Fruit fly (Drosophila melanogaster) whole organism, wandering third instar larva: ENCODE measurements around the gene CG5805.

Source experiments
- CG32264 ChIP-seq: fragments of 200-800 bp; sonication (Bioruptor generic); optimal IDR thresholded peaks from 2 replicates; lab custom pipeline; 2016; ENCODE audit warnings: missing biosample characterization, missing genetic modification characterization
- CG9705 ChIP-seq: fragments of 200-800 bp; sonication (Bioruptor generic); optimal IDR thresholded peaks from 2 replicates; lab custom pipeline; 2018; ENCODE audit warnings: missing biosample characterization, mild to moderate bottlenecking, missing genetic modification characterization
- CrebA ChIP-seq: fragments of 200-800 bp; sonication (Bioruptor generic); optimal IDR thresholded peaks from 2 replicates; lab custom pipeline; 2016; ENCODE audit warnings: missing biosample characterization, mild to moderate bottlenecking, missing genetic modification characterization, borderline replicate concordance
- Dfd ChIP-seq: fragments of >200 bp; optimal IDR thresholded peaks from 2 replicates; lab custom pipeline; 2017; ENCODE audit warnings: missing biosample characterization, missing genetic modification characterization
- Dif ChIP-seq: fragments of 200-275, 200-300 bp; sonication (Bioruptor generic); optimal IDR thresholded peaks from 2 replicates; lab custom pipeline; 2018; ENCODE audit warnings: missing biosample characterization, missing genetic modification characterization; ENCODE audit not compliant: partially characterized antibody
- GATAd ChIP-seq: sonication (Bioruptor generic); optimal IDR thresholded peaks from 2 replicates; lab custom pipeline; 2016; ENCODE audit warnings: missing biosample characterization, missing genetic modification characterization
- HLH106 ChIP-seq: fragments of 200-800 bp; optimal IDR thresholded peaks from 3 replicates; lab custom pipeline; 2019; ENCODE audit warnings: missing biosample characterization, mild to moderate bottlenecking, missing genetic modification characterization, moderate library complexity
- Hnf4 ChIP-seq: fragments of 200-800 bp; sonication (Bioruptor generic); optimal IDR thresholded peaks from 2 replicates; lab custom pipeline; 2016; ENCODE audit warnings: missing biosample characterization, mild to moderate bottlenecking, missing genetic modification characterization
- Hr78 ChIP-seq: fragments of >200 bp; optimal IDR thresholded peaks from 2 replicates; lab custom pipeline; 2017; ENCODE audit warnings: missing biosample characterization, missing genetic modification characterization
- Hr83 ChIP-seq: fragments of 200-300 bp; sonication (Bioruptor generic); optimal IDR thresholded peaks from 2 replicates; lab custom pipeline; 2016; ENCODE audit warnings: missing biosample characterization, mild to moderate bottlenecking, missing genetic modification characterization, moderate library complexity; ENCODE audit not compliant: poor library complexity, severe bottlenecking
- Jra ChIP-seq: sonication (Bioruptor generic); optimal IDR thresholded peaks from 2 replicates; lab custom pipeline; 2016; ENCODE audit warnings: missing biosample characterization, missing genetic modification characterization
- Mio ChIP-seq: sonication (Bioruptor generic); optimal IDR thresholded peaks from 2 replicates; lab custom pipeline; 2016; ENCODE audit warnings: missing biosample characterization, missing genetic modification characterization
- Myc ChIP-seq: fragments of >200 bp; optimal IDR thresholded peaks from 2 replicates; lab custom pipeline; 2017
- N ChIP-seq: fragments of >200 bp; optimal IDR thresholded peaks from 2 replicates; lab custom pipeline; 2018; ENCODE audit warnings: missing biosample characterization, missing external identifiers, missing genetic modification characterization
- OdsH ChIP-seq: fragments of 200-800 bp; sonication (Bioruptor generic); optimal IDR thresholded peaks from 2 replicates; lab custom pipeline; 2016; ENCODE audit warnings: missing biosample characterization, mild to moderate bottlenecking, missing genetic modification characterization
- Rel ChIP-seq, 2 experiments: fragments of 200-800 bp; sonication (Bioruptor generic) in 1 of 2; optimal IDR thresholded peaks; 2 replicates in 1 of 2; 3 replicates in 1 of 2; lab custom pipeline; 2016 to 2019; ENCODE audit warnings: mild to moderate bottlenecking in 2 of 2, missing biosample characterization in 2 of 2, missing genetic modification characterization in 2 of 2, moderate library complexity in 1 of 2
- Sp1 ChIP-seq: fragments of 200-800 bp; sonication (Bioruptor generic); optimal IDR thresholded peaks from 3 replicates; lab custom pipeline; 2019; ENCODE audit warnings: missing biosample characterization, mild to moderate bottlenecking, missing genetic modification characterization, moderate library complexity
- br ChIP-seq: fragments of 200-800 bp; sonication (Bioruptor generic); optimal IDR thresholded peaks from 2 replicates; lab custom pipeline; 2016; ENCODE audit warnings: missing biosample characterization, missing genetic modification characterization
- brk ChIP-seq: fragments of 200-800 bp; sonication (Bioruptor generic); optimal IDR thresholded peaks from 2 replicates; lab custom pipeline; 2016; ENCODE audit warnings: missing biosample characterization, mild to moderate bottlenecking, missing genetic modification characterization
- dl ChIP-seq, 2 experiments: fragments of 175-275, 200-275 bp in 1 of 2; fragments of 200-275 bp in 1 of 2; sonication (Bioruptor generic); optimal IDR thresholded peaks; lab custom pipeline; 2018; ENCODE audit warnings: mild to moderate bottlenecking in 2 of 2, missing biosample characterization in 2 of 2, missing genetic modification characterization in 2 of 2, moderate library complexity in 2 of 2; ENCODE audit not compliant: partially characterized antibody in 2 of 2, insufficient read depth in 1 of 2
- dmrt93B ChIP-seq: fragments of 200-800 bp; sonication (Bioruptor generic); optimal IDR thresholded peaks from 2 replicates; lab custom pipeline; 2018; ENCODE audit warnings: missing biosample characterization, mild to moderate bottlenecking, missing genetic modification characterization
- dsf ChIP-seq: sonication (Bioruptor generic); optimal IDR thresholded peaks from 2 replicates; lab custom pipeline; 2016; ENCODE audit warnings: missing biosample characterization, missing genetic modification characterization, borderline replicate concordance
- ey ChIP-seq: fragments of 200-800 bp; sonication (Bioruptor generic); optimal IDR thresholded peaks from 2 replicates; lab custom pipeline; 2016; ENCODE audit warnings: missing biosample characterization, missing genetic modification characterization
- foxo ChIP-seq, 2 experiments: fragments of 200-800 bp; sonication (Bioruptor generic); optimal IDR thresholded peaks; 2 replicates in 1 of 2; 3 replicates in 1 of 2; lab custom pipeline; 2016 to 2017; ENCODE audit warnings: missing biosample characterization in 2 of 2, missing genetic modification characterization in 2 of 2
- fru ChIP-seq: fragments of 200-800 bp; sonication (Bioruptor generic); optimal IDR thresholded peaks from 3 replicates; lab custom pipeline; 2016; ENCODE audit warnings: missing biosample characterization, mild to moderate bottlenecking, missing genetic modification characterization
- h ChIP-seq: fragments of 200-800 bp; sonication (Bioruptor generic); optimal IDR thresholded peaks from 3 replicates; lab custom pipeline; 2016; ENCODE audit warnings: missing biosample characterization, mild to moderate bottlenecking, missing genetic modification characterization
- lola ChIP-seq: fragments of >200 bp; optimal IDR thresholded peaks from 2 replicates; lab custom pipeline; 2017; ENCODE audit warnings: missing biosample characterization, missing genetic modification characterization
- pan ChIP-seq: fragments of >200 bp; optimal IDR thresholded peaks from 2 replicates; lab custom pipeline; 2017
- psq ChIP-seq: fragments of 200-800 bp; sonication (Bioruptor generic); optimal IDR thresholded peaks from 3 replicates; lab custom pipeline; 2017; ENCODE audit warnings: missing biosample characterization, mild to moderate bottlenecking, missing genetic modification characterization, moderate library complexity
- rgr ChIP-seq: fragments of 200-800 bp; sonication (Bioruptor generic); optimal IDR thresholded peaks from 3 replicates; lab custom pipeline; 2016; ENCODE audit warnings: missing biosample characterization, mild to moderate bottlenecking, missing genetic modification characterization
- sv ChIP-seq: fragments of 200-800 bp; sonication (Bioruptor generic); optimal IDR thresholded peaks from 3 replicates; lab custom pipeline; 2016; ENCODE audit warnings: missing biosample characterization, missing genetic modification characterization
- tai ChIP-seq: sonication (Bioruptor generic); optimal IDR thresholded peaks from 2 replicates; lab custom pipeline; 2016; ENCODE audit warnings: missing biosample characterization, missing genetic modification characterization
- woc ChIP-seq: sonication (Bioruptor generic); optimal IDR thresholded peaks from 2 replicates; lab custom pipeline; 2016; ENCODE audit warnings: missing biosample characterization, mild to moderate bottlenecking, missing genetic modification characterization

The CG5805 gene

DNA sequence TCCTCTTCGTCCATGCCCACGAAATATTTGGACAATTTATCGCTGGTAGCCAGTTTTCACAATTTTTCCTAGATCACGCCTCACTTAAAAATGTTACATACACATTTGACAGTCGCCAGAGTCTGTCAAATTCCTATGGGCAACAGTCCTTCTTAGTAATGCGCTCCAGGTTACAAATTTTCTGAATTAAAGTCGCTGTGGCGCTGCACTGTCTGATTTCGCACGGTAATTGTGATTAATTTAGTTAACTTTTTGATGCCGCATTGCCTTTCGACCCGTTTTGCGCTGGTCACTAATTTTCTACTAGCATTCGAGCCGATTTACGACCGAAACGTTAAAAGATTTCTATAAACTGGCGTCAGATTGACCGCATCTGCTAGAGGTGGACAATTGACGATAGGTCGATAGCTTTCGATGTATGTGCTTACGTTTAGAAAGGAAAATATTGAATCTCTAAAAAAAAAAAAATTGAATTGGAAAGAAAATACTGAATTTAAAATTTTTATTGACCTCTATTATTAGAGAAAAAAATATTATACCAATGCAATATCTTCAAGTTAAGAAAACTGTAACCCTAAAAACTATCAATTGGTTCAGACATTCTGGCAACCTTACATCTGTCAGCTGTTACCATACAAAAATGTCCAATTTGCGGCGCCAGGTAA is 26.5 kb upstream of the CG5805 start, which contains the start of the genes lili and CG34150:
Gene lili, minus strand, starts transcription at position 376 of the 665 bp plus-strand sequence.
Gene CG34150, plus strand, starts transcription at position 626 of the 665 bp plus-strand sequence.
- no peak for TF ChIP-seq Hr78 (GFP tag; lab: Kevin White, UChicago)
- peak; percentile 81 for TF ChIP-seq GATAd (GFP tag; lab: Kevin White, UChicago)
- TF ChIP-seq Hr83 (GFP tag; lab: Kevin White, UChicago), result peak; percentile 63
- TF ChIP-seq pan, result no peak
- peak; percentile 89 for TF ChIP-seq Hnf4 (GFP tag; lab: Kevin White, UChicago)
- TF ChIP-seq OdsH, result peak; percentile 64
- TF ChIP-seq sv (GFP tag; lab: Kevin White, UChicago), result peak; percentile 72
- TF ChIP-seq fru (GFP tag; lab: Kevin White, UChicago), result peak; percentile 70
- peak; percentile 78 for TF ChIP-seq rgr (GFP tag; lab: Kevin White, UChicago)
- no peak for TF ChIP-seq tai (GFP tag; lab: Kevin White, UChicago)
- TF ChIP-seq dl (GFP tag; optimal IDR thresholded peaks at IDR 0.05; lab: Kevin White, UChicago; ENCODE audit: insufficient read depth in 1 of 2, partially characterized antibody in 2 of 2), result no peak
- TF ChIP-seq brk, result peak; percentile 89
- no peak for TF ChIP-seq N (GFP tag; lab: Kevin White, UChicago)
- TF ChIP-seq CG32264 (GFP tag; lab: Kevin White, UChicago), result peak; percentile 46
- no peak for TF ChIP-seq Rel (GFP tag; optimal IDR thresholded peaks at IDR 0.05; lab: Kevin White, UChicago)
- TF ChIP-seq Rel (tag; optimal IDR thresholded peaks at IDR 0.05; lab: Kevin White, UChicago), result peak; percentile 36
- no peak for TF ChIP-seq Dif
- TF ChIP-seq h, result peak; percentile 81
- TF ChIP-seq br (GFP tag; lab: Kevin White, UChicago), result peak; percentile 67
- TF ChIP-seq foxo (GFP tag; optimal IDR thresholded peaks at IDR 0.05; lab: Kevin White, UChicago), result peak in 1 of 2 experiments; percentile 87
- TF ChIP-seq lola (GFP tag; lab: Kevin White, UChicago), result no peak
- peak; percentile 80 for TF ChIP-seq dsf (GFP tag; lab: Kevin White, UChicago)
- TF ChIP-seq dmrt93B (GFP tag; lab: Kevin White, UChicago), result no peak
- peak; percentile 77 for TF ChIP-seq HLH106 (tag; lab: Kevin White, UChicago)
- TF ChIP-seq Sp1 (GFP tag; lab: Kevin White, UChicago), result peak; percentile 67
- TF ChIP-seq CG9705, result peak; percentile 55
- peak; percentile 79 for TF ChIP-seq ey (GFP tag; lab: Kevin White, UChicago)
- peak; percentile 59 for TF ChIP-seq psq (GFP tag; lab: Kevin White, UChicago)
- peak; percentile 74 for TF ChIP-seq woc (GFP tag; lab: Kevin White, UChicago)

DNA sequence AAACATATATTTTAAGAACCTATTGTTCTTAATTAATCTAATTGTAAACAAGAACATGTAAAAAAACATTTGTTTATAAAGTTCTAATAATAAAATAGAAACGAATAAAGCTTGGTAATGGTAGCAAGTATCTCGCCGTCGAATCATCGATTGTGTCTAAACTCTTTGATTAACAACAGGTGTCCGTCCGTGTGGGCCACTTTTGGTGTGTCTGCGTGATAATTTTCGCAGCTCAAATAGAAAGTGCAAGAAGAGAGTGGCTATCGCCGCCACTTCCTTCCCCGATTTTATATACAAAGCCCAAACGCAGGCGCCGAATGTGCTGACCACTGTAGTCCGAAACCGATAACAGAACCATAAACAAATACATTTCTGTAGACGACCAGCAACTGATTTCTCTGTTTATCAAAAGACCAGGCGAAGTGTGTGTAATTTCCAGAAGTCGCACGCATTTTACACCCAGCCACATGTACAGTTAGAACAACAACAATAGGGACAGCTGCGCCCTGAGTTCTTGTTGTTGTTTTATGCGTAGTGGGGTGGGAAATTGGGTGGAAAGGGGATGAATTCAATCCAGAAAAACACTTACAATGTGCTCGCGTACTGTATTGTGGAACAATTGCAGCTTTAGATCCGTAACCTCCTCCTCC is 25.9 kb upstream of the CG5805 start:
- no peak for TF ChIP-seq psq (GFP tag; lab: Kevin White, UChicago)
- no peak for TF ChIP-seq N (GFP tag; lab: Kevin White, UChicago)
- TF ChIP-seq woc (GFP tag; lab: Kevin White, UChicago), result no peak
- no peak for TF ChIP-seq Rel (GFP tag; optimal IDR thresholded peaks at IDR 0.05; lab: Kevin White, UChicago)
- no peak for TF ChIP-seq Rel (tag; optimal IDR thresholded peaks at IDR 0.05; lab: Kevin White, UChicago)
- no peak for TF ChIP-seq br (GFP tag; lab: Kevin White, UChicago)
- TF ChIP-seq dmrt93B (GFP tag; lab: Kevin White, UChicago), result no peak
- no peak for TF ChIP-seq OdsH
- TF ChIP-seq CrebA (GFP tag; lab: Kevin White, UChicago), result no peak
- TF ChIP-seq Dfd (GFP tag; lab: Kevin White, UChicago), result no peak
- TF ChIP-seq fru (GFP tag; lab: Kevin White, UChicago), result no peak

DNA sequence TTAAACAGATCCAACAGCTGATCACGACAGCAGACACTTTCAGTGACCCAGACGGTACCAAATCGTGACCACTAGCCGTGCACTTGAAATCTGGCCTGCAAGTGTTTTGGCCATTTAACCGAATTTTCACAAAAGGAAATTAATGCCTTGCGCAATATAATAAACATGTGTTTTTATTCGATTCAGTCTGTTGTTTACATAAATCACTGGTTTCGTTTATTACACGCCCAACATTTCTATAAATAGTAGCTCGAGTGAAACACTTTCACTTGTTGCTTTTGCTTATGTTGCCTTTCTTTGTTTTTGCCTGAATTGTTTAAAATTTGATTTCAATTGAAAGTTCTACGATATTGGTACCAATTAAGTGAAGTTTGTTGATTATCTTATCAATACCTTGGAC is 25.2 kb upstream of the CG5805 start:
- no peak for TF ChIP-seq Sp1 (GFP tag; lab: Kevin White, UChicago)
- no peak for TF ChIP-seq Hr83 (GFP tag; lab: Kevin White, UChicago)
- TF ChIP-seq woc (GFP tag; lab: Kevin White, UChicago), result no peak
- no peak for TF ChIP-seq N (GFP tag; lab: Kevin White, UChicago)
- no peak for TF ChIP-seq OdsH
- TF ChIP-seq Myc, result no peak
- TF ChIP-seq br (GFP tag; lab: Kevin White, UChicago), result no peak
- no peak for TF ChIP-seq ey (GFP tag; lab: Kevin White, UChicago)
- no peak for TF ChIP-seq Hr78 (GFP tag; lab: Kevin White, UChicago)
- TF ChIP-seq Mio (GFP tag; lab: Kevin White, UChicago), result no peak
- no peak for TF ChIP-seq dmrt93B (GFP tag; lab: Kevin White, UChicago)
- TF ChIP-seq dsf (GFP tag; lab: Kevin White, UChicago), result no peak
- TF ChIP-seq dl (GFP tag; optimal IDR thresholded peaks at IDR 0.05; lab: Kevin White, UChicago; ENCODE audit: insufficient read depth in 1 of 2, partially characterized antibody in 2 of 2), result no peak
- no peak for TF ChIP-seq Dfd (GFP tag; lab: Kevin White, UChicago)
- TF ChIP-seq foxo (GFP tag; optimal IDR thresholded peaks at IDR 0.05; lab: Kevin White, UChicago), result no peak
- TF ChIP-seq psq (GFP tag; lab: Kevin White, UChicago), result no peak
- no peak for TF ChIP-seq Jra
- TF ChIP-seq CG32264 (GFP tag; lab: Kevin White, UChicago), result no peak
